Worm (Caenorhabditis elegans) whole organism, L4 larva: Measurements from ENCODE around the gene wdr-62.

Source experiments
- ctbp-1 ChIP-seq: fragments of 200-800 bp; sonication (Bioruptor generic); IDR thresholded peaks from 2 replicates; pipeline ENCODE4 v1.3.6; 2022; ENCODE audit warnings: missing genetic modification reagents, missing genetic modification characterization, missing compliant biosample characterization
- dpl-1 ChIP-seq: fragments of 150-350 bp; optimal IDR thresholded peaks from 2 replicates; lab custom pipeline; 2014; ENCODE audit warnings: missing biosample characterization, missing genetic modification reagents, missing genetic modification characterization
- mdl-1 ChIP-seq, 2 experiments: fragments of 150-350 bp in 1 of 2; sonication (generic microtip) in 1 of 2; optimal IDR thresholded peaks; 2 replicates each; lab custom pipeline; 2014 to 2017; ENCODE audit warnings: missing biosample characterization in 2 of 2, missing genetic modification characterization in 2 of 2
- nhr-11 ChIP-seq: fragments of 150-350 bp; optimal IDR thresholded peaks from 2 replicates; lab custom pipeline; 2014; ENCODE audit warnings: missing biosample characterization, missing genetic modification characterization
- nhr-25 ChIP-seq: sonication (generic microtip); optimal IDR thresholded peaks from 2 replicates; lab custom pipeline; 2017; ENCODE audit warnings: missing genetic modification characterization, mild to moderate bottlenecking, missing compliant biosample characterization, antibody characterized with exemption, moderate library complexity, borderline replicate concordance; ENCODE audit not compliant: insufficient read depth
- nhr-28 ChIP-seq: fragments of 150-350 bp; optimal IDR thresholded peaks from 2 replicates; lab custom pipeline; 2014; ENCODE audit warnings: missing biosample characterization, missing genetic modification characterization
- nhr-6 ChIP-seq: fragments of 150-350 bp; optimal IDR thresholded peaks from 2 replicates; lab custom pipeline; 2014; ENCODE audit warnings: missing biosample characterization, missing genetic modification characterization
- pha-4 ChIP-seq, 2 experiments: fragments of 150-350 bp in 1 of 2; fragments of 200-800 bp in 1 of 2; sonication (Bioruptor generic) in 1 of 2; IDR thresholded peaks in 1 of 2; optimal IDR thresholded peaks in 1 of 2; 2 replicates each; pipeline versions ENCODE4 v1.3.6 to Lab custom; 2014 to 2022; ENCODE audit warnings: missing genetic modification characterization in 2 of 2, missing genetic modification reagents in 2 of 2, missing biosample characterization in 1 of 2, missing compliant biosample characterization in 1 of 2
- unc-39 ChIP-seq: sonication (generic microtip); optimal IDR thresholded peaks from 2 replicates; lab custom pipeline; 2017; ENCODE audit warnings: missing biosample characterization, missing genetic modification characterization
- zip-2 ChIP-seq: fragments of 150-350 bp; optimal IDR thresholded peaks from 2 replicates; lab custom pipeline; 2014; ENCODE audit warnings: missing biosample characterization, missing genetic modification characterization
- ztf-11 ChIP-seq: fragments of 150-350 bp; optimal IDR thresholded peaks from 2 replicates; lab custom pipeline; 2014; ENCODE audit warnings: missing biosample characterization, missing genetic modification characterization

- TF ChIP-seq nhr-28 (tag; lab: Kevin White, UChicago) (no peak), ztf-11 (tag; lab: Kevin White, UChicago) (no peak), mdl-1 (tag; optimal IDR thresholded peaks at IDR 0.05; lab: Kevin White, UChicago) (no peak), zip-2 (tag; lab: Kevin White, UChicago) (no peak), nhr-11 (tag; lab: Kevin White, UChicago) (no peak), pha-4 (GFP tag; IDR thresholded peaks at IDR 0.05; lab: Robert Waterston, UW) (no peak), pha-4 (tag; optimal IDR thresholded peaks at IDR 0.05; lab: Kevin White, UChicago) (no peak), nhr-6 (tag; lab: Kevin White, UChicago) (no peak), ctbp-1 (GFP tag; lab: Robert Waterston, UW) (no peak), dpl-1 (GFP tag; lab: Kevin White, UChicago) (no peak), unc-39 (tag; lab: Kevin White, UChicago) (no peak), nhr-25 (no peak)
Measured at ce11 chrV:9471675-9472074, 27.8 kb downstream of the wdr-62 start, which contains the start of gene flp-6.
